Fruit fly (Drosophila melanogaster) whole organism, embryonic: ENCODE data around the gene CG15403.

Experiments used
- Asciz ChIP-seq: fragments of 200-800 bp; sonication (Bioruptor generic); optimal IDR thresholded peaks from 2 replicates; lab custom pipeline; 2017; ENCODE audit warnings: missing biosample characterization, mild to moderate bottlenecking, missing genetic modification characterization, missing genetic modification reagents
- Awh ChIP-seq: fragments of 200-800 bp; sonication (Bioruptor generic); IDR thresholded peaks from 2 replicates; pipeline ENCODE4, ENCODE4 v1.3.6; 2022; ENCODE audit warnings: missing biosample characterization, missing genetic modification characterization
- CG11093 ChIP-seq: fragments of 200-800 bp; sonication (Bioruptor generic); IDR thresholded peaks from 3 replicates; pipeline ENCODE4 v1.3.6; 2022; ENCODE audit warnings: missing biosample characterization, missing genetic modification characterization
- CG11247 ChIP-seq: fragments of 200-800 bp; sonication (Bioruptor generic); IDR thresholded peaks from 2 replicates; pipeline ENCODE4 v1.3.6; 2022; ENCODE audit warnings: missing biosample characterization, missing genetic modification characterization
- CG11695 ChIP-seq: fragments of 200-800 bp; sonication (Bioruptor generic); IDR thresholded peaks from 3 replicates; pipeline ENCODE4 v1.3.6; 2022; ENCODE audit warnings: missing biosample characterization, missing genetic modification characterization
- CG12299 ChIP-seq: fragments of 200-800 bp; sonication (Bioruptor generic); optimal IDR thresholded peaks from 2 replicates; lab custom pipeline; 2018; ENCODE audit warnings: missing biosample characterization, mild to moderate bottlenecking, missing genetic modification characterization
- CG12769 ChIP-seq: fragments of 200-800 bp; sonication (Bioruptor generic); optimal IDR thresholded peaks from 2 replicates; lab custom pipeline; 2019; ENCODE audit warnings: missing biosample characterization, mild to moderate bottlenecking, missing genetic modification characterization, moderate library complexity
- CG15269 ChIP-seq: fragments of 200-800 bp; sonication (Bioruptor generic); optimal IDR thresholded peaks from 2 replicates; lab custom pipeline; 2018; ENCODE audit warnings: missing biosample characterization, mild to moderate bottlenecking, missing genetic modification characterization, moderate library complexity
- CG17612 ChIP-seq: fragments of 200-800 bp; sonication (Bioruptor generic); IDR thresholded peaks from 2 replicates; pipeline ENCODE4 v1.3.6; 2022; ENCODE audit warnings: missing biosample characterization, missing genetic modification characterization
- CG18476 ChIP-seq: fragments of 200-800 bp; sonication (Bioruptor generic); optimal IDR thresholded peaks from 2 replicates; lab custom pipeline; 2016; ENCODE audit warnings: missing biosample characterization, mild to moderate bottlenecking, missing genetic modification characterization
- CG2889 ChIP-seq: fragments of 200-800 bp; sonication (Bioruptor generic); IDR thresholded peaks from 3 replicates; pipeline ENCODE4 v1.3.6; 2022; ENCODE audit warnings: missing biosample characterization, missing genetic modification characterization
- CG30431 ChIP-seq: fragments of 200-800 bp; sonication (Bioruptor generic); optimal IDR thresholded peaks from 2 replicates; lab custom pipeline; 2017; ENCODE audit warnings: missing biosample characterization, missing genetic modification characterization
- CG3281 ChIP-seq: fragments of 200-800 bp; sonication (Bioruptor generic); optimal IDR thresholded peaks from 3 replicates; lab custom pipeline; 2017; ENCODE audit warnings: missing biosample characterization, mild to moderate bottlenecking, missing genetic modification characterization
- CG4328 ChIP-seq: fragments of 200-800 bp; sonication (Bioruptor generic); optimal IDR thresholded peaks from 3 replicates; lab custom pipeline; 2017; ENCODE audit warnings: missing biosample characterization, missing genetic modification reagents, missing genetic modification characterization
- CG6689 ChIP-seq: fragments of 200-800 bp; sonication (Bioruptor generic); IDR thresholded peaks from 2 replicates; pipeline ENCODE4 v1.3.6; 2022; ENCODE audit warnings: missing biosample characterization, missing genetic modification characterization
- CG7928 ChIP-seq: fragments of 200-800 bp; sonication (Bioruptor generic); optimal IDR thresholded peaks from 2 replicates; lab custom pipeline; 2017; ENCODE audit warnings: missing biosample characterization, mild to moderate bottlenecking, missing genetic modification characterization
- Dbx ChIP-seq: fragments of 200-800 bp; sonication (Bioruptor generic); IDR thresholded peaks from 3 replicates; pipeline ENCODE4 v1.3.6; 2022; ENCODE audit warnings: missing biosample characterization, missing genetic modification characterization
- Fer2 ChIP-seq: fragments of 200-800 bp; sonication (Bioruptor generic); optimal IDR thresholded peaks from 2 replicates; lab custom pipeline; 2018; ENCODE audit warnings: missing biosample characterization, mild to moderate bottlenecking, missing genetic modification characterization, moderate library complexity
- Gsc ChIP-seq: fragments of 200-800 bp; sonication (Bioruptor generic); IDR thresholded peaks from 2 replicates; pipeline ENCODE4 v1.3.6; 2022; ENCODE audit warnings: missing biosample characterization, missing genetic modification characterization
- Gug ChIP-seq: fragments of 200-800 bp; sonication (Bioruptor generic); IDR thresholded peaks from 4 replicates; pipeline ENCODE4 v1.3.6; 2022; ENCODE audit warnings: missing biosample characterization, missing genetic modification characterization
- Hr39 ChIP-seq: fragments of >200 bp; optimal IDR thresholded peaks from 2 replicates; lab custom pipeline; 2017
- Hr78 ChIP-seq, 2 experiments: fragments of 200-800 bp in 1 of 2; fragments of >200 bp in 1 of 2; sonication (Bioruptor generic) in 1 of 2; optimal IDR thresholded peaks; 2 replicates each; lab custom pipeline; 2017 to 2019; ENCODE audit warnings: missing biosample characterization in 2 of 2, missing genetic modification characterization in 2 of 2, mild to moderate bottlenecking in 1 of 2, moderate library complexity in 1 of 2
- Med ChIP-seq: fragments of 200-800 bp; sonication (Bioruptor generic); peaks from one replicate; lab custom pipeline; 2016; ENCODE audit warnings: missing biosample characterization, missing genetic modification characterization, mild to moderate bottlenecking, inconsistent platforms, moderate library complexity
- Pdp1 ChIP-seq, 2 experiments: fragments of 200-800 bp; sonication (Bioruptor generic); optimal IDR thresholded peaks; 3 replicates each; lab custom pipeline; 2016; ENCODE audit warnings: missing biosample characterization in 2 of 2, missing genetic modification characterization in 2 of 2, mild to moderate bottlenecking in 1 of 2, moderate library complexity in 1 of 2
- Ssrp ChIP-seq: fragments of 200-800 bp; sonication (Bioruptor generic); optimal IDR thresholded peaks from 2 replicates; lab custom pipeline; 2018; ENCODE audit warnings: missing biosample characterization, mild to moderate bottlenecking, missing genetic modification characterization, moderate library complexity
- Vsx1 ChIP-seq: fragments of 200-800 bp; sonication (Bioruptor generic); optimal IDR thresholded peaks from 2 replicates; lab custom pipeline; 2017; ENCODE audit warnings: missing biosample characterization, mild to moderate bottlenecking, missing genetic modification characterization, missing genetic modification reagents
- YL-1 ChIP-seq: fragments of 200-800 bp; sonication (Bioruptor generic); optimal IDR thresholded peaks from 3 replicates; lab custom pipeline; 2017; ENCODE audit warnings: missing biosample characterization, mild to moderate bottlenecking, missing genetic modification characterization
- ab ChIP-seq: fragments of 200-800 bp; sonication (Bioruptor generic); optimal IDR thresholded peaks from 2 replicates; lab custom pipeline; 2016; ENCODE audit warnings: missing biosample characterization, missing genetic modification characterization
- aop ChIP-seq: fragments of 200-800 bp; sonication (Bioruptor generic); IDR thresholded peaks from 2 replicates; pipeline ENCODE4 v1.3.6; 2022; ENCODE audit warnings: missing biosample characterization, missing genetic modification characterization
- caup ChIP-seq: fragments of 200-800 bp; sonication (Bioruptor generic); optimal IDR thresholded peaks from 3 replicates; lab custom pipeline; 2017; ENCODE audit warnings: missing biosample characterization, mild to moderate bottlenecking, missing genetic modification characterization, moderate library complexity; ENCODE audit not compliant: severe bottlenecking
- ci ChIP-seq: fragments of 200-800 bp; sonication (Bioruptor generic); IDR thresholded peaks from 3 replicates; pipeline ENCODE4 v1.3.6; 2022; ENCODE audit warnings: missing biosample characterization, missing genetic modification characterization
- crol ChIP-seq: fragments of 200-800 bp; sonication (Bioruptor generic); IDR thresholded peaks from 2 replicates; pipeline ENCODE4 v1.3.6; 2022; ENCODE audit warnings: missing biosample characterization, missing genetic modification characterization
- dmrt99B ChIP-seq: fragments of 200-800 bp; sonication (Bioruptor generic); optimal IDR thresholded peaks from 2 replicates; lab custom pipeline; 2018; ENCODE audit warnings: missing biosample characterization, mild to moderate bottlenecking, missing genetic modification characterization, moderate library complexity
- her ChIP-seq: fragments of 200-800 bp; sonication (Bioruptor generic); optimal IDR thresholded peaks from 2 replicates; lab custom pipeline; 2016; ENCODE audit warnings: missing biosample characterization, missing genetic modification characterization
- nmo ChIP-seq: fragments of 200-800 bp; sonication (Bioruptor generic); optimal IDR thresholded peaks from 2 replicates; lab custom pipeline; 2018; ENCODE audit warnings: missing biosample characterization, mild to moderate bottlenecking, missing genetic modification characterization, moderate library complexity
- nom ChIP-seq: fragments of 200-800 bp; sonication (Bioruptor generic); optimal IDR thresholded peaks from 2 replicates; lab custom pipeline; 2017; ENCODE audit warnings: missing biosample characterization, missing genetic modification characterization, mild to moderate bottlenecking, moderate library complexity, missing genetic modification reagents
- oc ChIP-seq: fragments of 200-800 bp; sonication (Bioruptor generic); optimal IDR thresholded peaks from 2 replicates; lab custom pipeline; 2018; ENCODE audit warnings: missing biosample characterization, mild to moderate bottlenecking, missing genetic modification characterization, moderate library complexity
- p53 ChIP-seq: fragments of 200-800 bp; sonication (Bioruptor generic); optimal IDR thresholded peaks from 2 replicates; lab custom pipeline; 2016; ENCODE audit warnings: missing biosample characterization, missing genetic modification characterization
- phol ChIP-seq: fragments of 200-800 bp; sonication (Bioruptor generic); optimal IDR thresholded peaks from 3 replicates; lab custom pipeline; 2018; ENCODE audit warnings: missing biosample characterization, mild to moderate bottlenecking, missing genetic modification characterization, moderate library complexity
- pnt ChIP-seq: fragments of 200-800 bp; sonication (Bioruptor generic); optimal IDR thresholded peaks from 3 replicates; lab custom pipeline; 2016; ENCODE audit warnings: missing biosample characterization, missing genetic modification characterization
- prd ChIP-seq, 3 experiments: fragments of >200 bp in 2 of 3; fragments of 200-800 bp in 1 of 3; sonication (Bioruptor generic) in 1 of 3; optimal IDR thresholded peaks in 2 of 3; IDR thresholded peaks in 1 of 3; 2 replicates in 2 of 3; 3 replicates in 1 of 3; pipeline versions ENCODE4 v1.3.6 to Lab custom; 2017 to 2022; ENCODE audit warnings: missing biosample characterization in 1 of 3, missing genetic modification characterization in 1 of 3
- ranshi ChIP-seq: fragments of 200-800 bp; sonication (Bioruptor generic); IDR thresholded peaks from 2 replicates; pipeline ENCODE4 v1.3.6; 2022; ENCODE audit warnings: missing biosample characterization, missing genetic modification characterization
- sens ChIP-seq: fragments of 200-800 bp; sonication (Bioruptor generic); peaks from one replicate; lab custom pipeline; 2016; ENCODE audit warnings: missing biosample characterization, missing genetic modification characterization
- sim ChIP-seq: fragments of 200-800 bp; sonication (Bioruptor generic); IDR thresholded peaks from 2 replicates; pipeline ENCODE4 v1.3.6; 2022; ENCODE audit warnings: missing biosample characterization, missing genetic modification characterization
- so ChIP-seq: fragments of 200-800 bp; sonication (Bioruptor generic); IDR thresholded peaks from 3 replicates; pipeline ENCODE4 v1.3.6; 2022; ENCODE audit warnings: missing biosample characterization, missing genetic modification characterization
- tgo ChIP-seq: fragments of 200-800 bp; sonication (Bioruptor generic); IDR thresholded peaks from 3 replicates; pipeline ENCODE4 v1.3.6; 2022; ENCODE audit warnings: missing biosample characterization, missing genetic modification characterization
- tup ChIP-seq: fragments of 200-800 bp; sonication (Bioruptor generic); optimal IDR thresholded peaks from 2 replicates; lab custom pipeline; 2016; ENCODE audit warnings: missing biosample characterization, mild to moderate bottlenecking, missing genetic modification characterization, moderate library complexity
- unc-4 ChIP-seq: fragments of 200-800 bp; sonication (Bioruptor generic); IDR thresholded peaks from 2 replicates; pipeline ENCODE4 v1.3.6; 2022; ENCODE audit warnings: missing biosample characterization, missing genetic modification characterization; ENCODE audit not compliant: partially characterized antibody
- vvl ChIP-seq: fragments of 200-800 bp; sonication (Bioruptor generic); IDR thresholded peaks from 2 replicates; pipeline ENCODE4 v1.3.6; 2022; ENCODE audit warnings: missing biosample characterization, missing genetic modification characterization
- zen ChIP-seq: fragments of 200-800 bp; sonication (Bioruptor generic); optimal IDR thresholded peaks from 3 replicates; lab custom pipeline; 2018; ENCODE audit warnings: missing biosample characterization, mild to moderate bottlenecking, missing genetic modification characterization, moderate library complexity

CG15403 gene

dm6 chr2L:3119613-3120012 lies 8.8 kb upstream of the CG15403 start:
- no peak for TF ChIP-seq CG17612
- TF ChIP-seq CG6689 (GFP tag; lab: Robert Waterston, UW), result no peak
- TF ChIP-seq Hr78 (GFP tag; optimal IDR thresholded peaks at IDR 0.05; lab: Kevin White, UChicago), result peak in 1 of 2 experiments; percentile 12
- peak; percentile 62 for TF ChIP-seq vvl
- TF ChIP-seq CG4328 (GFP tag; lab: Kevin White, UChicago), result no peak
- TF ChIP-seq so (GFP tag; lab: Robert Waterston, UW), result 0 out of 3 replicates have a peak, but pooled peaks have one; percentile 13
- no peak for TF ChIP-seq Gsc (GFP tag; lab: Robert Waterston, UW)
- TF ChIP-seq Dbx (GFP tag; lab: Robert Waterston, UW), result 0 out of 3 replicates have a peak, but pooled peaks have one; percentile 8
- TF ChIP-seq nmo (GFP tag; lab: Kevin White, UChicago), result no peak
- TF ChIP-seq CG12769, result peak; percentile 60
- no peak for TF ChIP-seq aop (GFP tag; lab: Robert Waterston, UW)
- TF ChIP-seq CG18476 (GFP tag; lab: Kevin White, UChicago), result no peak
- TF ChIP-seq Hr39 (lab: Kevin White, UChicago), result no peak
- TF ChIP-seq Med (GFP tag; lab: Kevin White, UChicago), result peak; percentile 49
- TF ChIP-seq oc (tag; lab: Kevin White, UChicago), result peak; percentile 40
- TF ChIP-seq Ssrp (tag; lab: Kevin White, UChicago), result no peak
- TF ChIP-seq prd (optimal IDR thresholded peaks at IDR 0.05; lab: Kevin White, UChicago), result no peak
- TF ChIP-seq prd (GFP tag; IDR thresholded peaks at IDR 0.05; lab: Robert Waterston, UW), result no peak
- peak; percentile 81 for TF ChIP-seq Awh (GFP tag; lab: Robert Waterston, UW)
- TF ChIP-seq, all 482 proteins: peak for 8

- TF ChIP-seq ranshi (GFP tag; lab: Robert Waterston, UW) (no peak), pnt (GFP tag; lab: Kevin White, UChicago) (no peak), caup (GFP tag; lab: Kevin White, UChicago) (no peak), ci (GFP tag; lab: Robert Waterston, UW) (peak; percentile 52; the same call in 2 of the 3 replicates), CG12299 (tag; lab: Kevin White, UChicago) (no peak), CG11093 (GFP tag; lab: Robert Waterston, UW) (no peak), unc-4 (GFP tag; lab: Robert Waterston, UW) (no peak), dmrt99B (tag; lab: Kevin White, UChicago) (no peak), crol (no peak), Asciz (GFP tag; lab: Kevin White, UChicago) (peak; percentile 10), p53 (GFP tag; lab: Kevin White, UChicago) (no peak), CG30431 (GFP tag; lab: Kevin White, UChicago) (no peak), CG11247 (GFP tag; lab: Robert Waterston, UW) (no peak), Med (GFP tag; lab: Kevin White, UChicago) (peak; percentile 32), YL-1 (no peak), CG3281 (GFP tag; lab: Kevin White, UChicago) (peak; percentile 1), her (GFP tag; lab: Kevin White, UChicago) (no peak), phol (tag; lab: Kevin White, UChicago) (no peak), CG15269 (tag; lab: Kevin White, UChicago) (no peak), CG11695 (GFP tag; lab: Robert Waterston, UW) (no peak), CG2889 (GFP tag; lab: Robert Waterston, UW) (no peak), Vsx1 (peak; percentile 6), Gug (GFP tag; lab: Robert Waterston, UW) (no peak), tgo (GFP tag; lab: Robert Waterston, UW) (no peak), Pdp1 (GFP tag; optimal IDR thresholded peaks at IDR 0.05; lab: Kevin White, UChicago) (peak in 1 of 2 experiments; percentile 90), sens (no peak), Fer2 (tag; lab: Kevin White, UChicago) (no peak), CG7928 (GFP tag; lab: Kevin White, UChicago) (no peak), ab (GFP tag; lab: Kevin White, UChicago) (no peak), sim (GFP tag; lab: Robert Waterston, UW) (no peak), nom (GFP tag; lab: Kevin White, UChicago) (no peak), tup (GFP tag; lab: Kevin White, UChicago) (no peak), zen (tag; lab: Kevin White, UChicago) (no peak)
Measured at dm6 chr2L:3120820-3121219, 7.6 kb upstream of the CG15403 start.
